Worm (Caenorhabditis elegans): ENCODE data around the gene edg-1.

edg-1 gene

DNA sequence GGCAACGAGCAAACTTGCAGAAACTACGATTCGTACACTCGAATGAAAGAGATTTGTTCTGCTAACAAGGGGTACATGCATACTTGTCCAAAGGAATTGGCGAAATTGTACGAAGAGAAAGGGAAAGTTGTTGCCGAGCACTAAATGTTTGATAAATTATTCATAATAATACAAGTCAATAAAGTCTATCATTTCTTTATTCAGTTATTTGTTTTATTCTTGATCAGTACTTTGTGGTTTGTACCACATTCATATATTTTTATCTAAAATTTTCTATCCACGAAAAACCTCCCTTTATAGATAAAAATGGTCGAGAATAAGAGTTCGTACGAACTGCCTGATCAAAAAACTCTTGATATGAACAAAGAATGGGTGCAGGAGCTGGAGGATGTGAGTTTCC is at the start of gene edg-1:
Gene edg-1 (plus strand): TSS at position 301 of the 400 bp plus-strand sequence.
- no peak for TF ChIP-seq ref-1 (GFP tag; conservative IDR thresholded peaks at IDR 0.05)
- TF ChIP-seq ztf-29 (GFP tag; IDR thresholded peaks at IDR 0.05) = no peak
- TF ChIP-seq med-1 (GFP tag; optimal IDR thresholded peaks at IDR 0.05; ENCODE audit: insufficient read depth) = no peak
- TF ChIP-seq cog-1 (tag; optimal IDR thresholded peaks at IDR 0.05) = no peak
- TF ChIP-seq ztf-23 (GFP tag; IDR thresholded peaks at IDR 0.05) = no peak
- TF ChIP-seq klf-2 (GFP tag; conservative IDR thresholded peaks at IDR 0.05) = no peak
- no peak for TF ChIP-seq flt-1 (GFP tag; IDR thresholded peaks at IDR 0.05)
- TF ChIP-seq tab-1 (GFP tag; IDR thresholded peaks at IDR 0.05) = no peak
- TF ChIP-seq T22C8.4 (GFP tag; IDR thresholded peaks at IDR 0.05) = no peak

DNA sequence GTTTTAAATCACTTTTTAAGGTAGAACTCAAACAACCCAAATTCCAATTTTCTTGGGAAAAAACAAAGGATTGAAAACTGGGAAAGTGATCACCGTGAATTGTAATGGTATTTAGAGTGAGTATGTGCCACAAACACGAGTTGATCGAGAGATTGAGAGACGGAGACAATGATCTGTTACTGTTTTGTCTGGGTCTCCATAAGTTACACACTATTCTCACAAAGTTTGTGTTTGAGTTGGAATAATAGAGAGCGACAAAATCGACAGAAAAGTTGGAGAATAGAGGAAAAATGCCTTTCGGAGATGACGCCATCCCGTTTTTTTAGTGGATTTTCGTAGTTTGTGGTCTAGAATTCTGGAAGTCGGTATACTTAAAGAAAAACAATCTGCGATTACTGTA is 49.3 kb upstream of the edg-1 start, which contains the start of gene nhr-7:
Gene nhr-7 (minus strand): TSS at position 101 of the 400 bp plus-strand sequence.
- no peak for TF ChIP-seq med-1 (GFP tag; optimal IDR thresholded peaks at IDR 0.05; ENCODE audit: insufficient read depth)
- TF ChIP-seq ref-1 (GFP tag; conservative IDR thresholded peaks at IDR 0.05) = no peak
- no peak for TF ChIP-seq tab-1 (GFP tag; IDR thresholded peaks at IDR 0.05)
- no peak for TF ChIP-seq ztf-29 (GFP tag; IDR thresholded peaks at IDR 0.05)
- TF ChIP-seq cog-1 (tag; optimal IDR thresholded peaks at IDR 0.05) = no peak
- no peak for TF ChIP-seq flt-1 (GFP tag; IDR thresholded peaks at IDR 0.05)
- TF ChIP-seq T22C8.4 (GFP tag; IDR thresholded peaks at IDR 0.05) = no peak
- no peak for TF ChIP-seq klf-2 (GFP tag; conservative IDR thresholded peaks at IDR 0.05)
- no peak for TF ChIP-seq ztf-23 (GFP tag; IDR thresholded peaks at IDR 0.05)

DNA sequence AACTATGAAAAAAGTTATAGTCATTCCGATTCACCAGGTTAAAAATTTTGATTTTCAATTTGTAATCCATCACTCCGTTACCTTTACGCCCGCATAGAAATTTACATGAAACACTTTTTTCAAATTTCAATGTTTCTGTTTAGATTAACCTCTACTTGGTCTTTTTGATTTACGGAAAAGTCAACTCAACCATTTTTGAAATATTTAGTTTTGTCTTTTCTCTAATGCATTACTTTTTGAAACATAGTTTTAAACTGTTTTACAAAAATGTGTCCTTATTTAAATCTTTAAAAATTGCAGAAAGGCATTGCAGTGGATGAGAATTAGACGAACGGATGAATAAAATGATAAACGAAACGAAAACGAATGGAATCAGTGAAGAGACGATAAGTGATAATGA is 47.4 kb upstream of the edg-1 start, which contains the start of gene gtl-2:
Gene gtl-2 (plus strand): TSS at position 301 of the 400 bp plus-strand sequence.
- TF ChIP-seq T22C8.4 (GFP tag; IDR thresholded peaks at IDR 0.05) = no peak
- no peak for TF ChIP-seq ztf-29 (GFP tag; IDR thresholded peaks at IDR 0.05)
- no peak for TF ChIP-seq cog-1 (tag; optimal IDR thresholded peaks at IDR 0.05)
- TF ChIP-seq ref-1 (GFP tag; conservative IDR thresholded peaks at IDR 0.05) = no peak
- no peak for TF ChIP-seq klf-2 (GFP tag; conservative IDR thresholded peaks at IDR 0.05)
- TF ChIP-seq tab-1 (GFP tag; IDR thresholded peaks at IDR 0.05) = no peak
- no peak for TF ChIP-seq med-1 (GFP tag; optimal IDR thresholded peaks at IDR 0.05; ENCODE audit: insufficient read depth)
- TF ChIP-seq ztf-23 (GFP tag; IDR thresholded peaks at IDR 0.05) = no peak
- TF ChIP-seq flt-1 (GFP tag; IDR thresholded peaks at IDR 0.05) = no peak

DNA sequence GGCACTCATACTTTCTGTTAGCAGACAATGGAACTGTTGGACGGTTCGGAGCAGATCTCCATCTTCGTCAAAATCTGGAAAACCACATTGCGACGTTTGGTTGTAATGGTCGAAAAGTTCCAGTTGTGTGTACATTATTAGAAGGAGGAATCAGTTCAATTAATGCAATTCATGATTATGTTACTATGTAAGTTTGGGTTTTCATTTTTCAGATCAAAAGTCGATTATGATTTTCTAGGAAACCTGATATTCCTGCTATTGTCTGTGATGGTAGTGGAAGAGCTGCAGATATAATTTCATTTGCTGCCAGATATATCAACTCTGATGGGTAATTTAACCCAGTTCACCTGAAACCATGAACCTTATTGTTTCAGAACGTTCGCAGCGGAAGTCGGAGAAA is 44.6 kb upstream of the edg-1 start:
- no peak for TF ChIP-seq ztf-29 (GFP tag; IDR thresholded peaks at IDR 0.05)
- TF ChIP-seq klf-2 (GFP tag; conservative IDR thresholded peaks at IDR 0.05) = no peak
- TF ChIP-seq tab-1 (GFP tag; IDR thresholded peaks at IDR 0.05) = no peak
- no peak for TF ChIP-seq ztf-23 (GFP tag; IDR thresholded peaks at IDR 0.05)
- TF ChIP-seq flt-1 (GFP tag; IDR thresholded peaks at IDR 0.05) = no peak

DNA sequence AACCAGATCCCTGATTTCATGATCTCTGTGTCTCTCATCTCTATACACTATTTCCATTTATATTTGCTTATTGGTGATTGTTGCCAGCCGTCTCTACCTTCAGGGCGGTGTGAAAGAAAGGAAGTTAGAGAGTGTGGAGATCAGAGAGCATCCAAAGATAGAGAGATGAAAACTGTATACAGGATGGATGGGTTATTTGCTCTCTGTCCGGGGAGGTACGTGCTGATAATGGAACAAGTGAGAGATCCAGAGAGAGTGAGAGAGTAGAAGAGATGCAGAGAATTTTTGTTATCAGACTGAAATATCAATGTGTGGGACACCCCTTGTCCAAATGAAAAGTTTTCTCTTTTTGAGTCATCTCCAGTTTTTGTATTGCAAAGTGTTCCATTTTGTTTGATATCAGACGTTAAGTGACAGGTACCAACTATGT is 36.5 kb upstream of the edg-1 start:
- no peak for TF ChIP-seq ref-1 (GFP tag; conservative IDR thresholded peaks at IDR 0.05)
- TF ChIP-seq ztf-23 (GFP tag; IDR thresholded peaks at IDR 0.05) = no peak
- no peak for TF ChIP-seq T22C8.4 (GFP tag; IDR thresholded peaks at IDR 0.05)
- TF ChIP-seq med-1 (GFP tag; optimal IDR thresholded peaks at IDR 0.05; ENCODE audit: insufficient read depth) = no peak
- TF ChIP-seq cog-1 (tag; optimal IDR thresholded peaks at IDR 0.05) = no peak
- TF ChIP-seq klf-2 (GFP tag; conservative IDR thresholded peaks at IDR 0.05) = no peak
- no peak for TF ChIP-seq flt-1 (GFP tag; IDR thresholded peaks at IDR 0.05)
- no peak for TF ChIP-seq tab-1 (GFP tag; IDR thresholded peaks at IDR 0.05)
- no peak for TF ChIP-seq ztf-29 (GFP tag; IDR thresholded peaks at IDR 0.05)

DNA sequence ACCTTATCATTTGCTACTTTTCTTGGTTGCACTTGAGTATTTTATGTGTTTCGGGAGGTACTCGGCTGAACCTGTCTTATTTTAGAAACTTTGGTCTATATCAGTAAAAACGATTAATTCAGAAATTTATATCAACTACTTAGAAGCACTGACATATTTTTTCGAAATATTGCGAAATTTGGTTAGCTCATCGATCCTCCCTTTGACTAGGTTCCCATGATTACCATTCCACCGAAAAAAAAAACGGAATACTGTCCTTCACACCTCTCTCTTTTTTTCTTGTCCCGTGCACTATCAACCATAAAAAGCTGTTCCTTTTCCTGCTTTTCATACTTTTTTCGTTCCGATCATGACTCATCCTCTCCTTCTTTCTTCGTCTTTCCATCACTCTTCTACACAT is 35.4 kb upstream of the edg-1 start:
- TF ChIP-seq ztf-29 (GFP tag; IDR thresholded peaks at IDR 0.05) (no peak), tab-1 (GFP tag; IDR thresholded peaks at IDR 0.05) (no peak), cog-1 (tag; optimal IDR thresholded peaks at IDR 0.05) (no peak), klf-2 (GFP tag; conservative IDR thresholded peaks at IDR 0.05) (no peak), flt-1 (GFP tag; IDR thresholded peaks at IDR 0.05) (no peak), ztf-23 (GFP tag; IDR thresholded peaks at IDR 0.05) (no peak), ref-1 (GFP tag; conservative IDR thresholded peaks at IDR 0.05) (no peak), T22C8.4 (GFP tag; IDR thresholded peaks at IDR 0.05) (no peak), med-1 (GFP tag; optimal IDR thresholded peaks at IDR 0.05; ENCODE audit: insufficient read depth) (no peak)

DNA sequence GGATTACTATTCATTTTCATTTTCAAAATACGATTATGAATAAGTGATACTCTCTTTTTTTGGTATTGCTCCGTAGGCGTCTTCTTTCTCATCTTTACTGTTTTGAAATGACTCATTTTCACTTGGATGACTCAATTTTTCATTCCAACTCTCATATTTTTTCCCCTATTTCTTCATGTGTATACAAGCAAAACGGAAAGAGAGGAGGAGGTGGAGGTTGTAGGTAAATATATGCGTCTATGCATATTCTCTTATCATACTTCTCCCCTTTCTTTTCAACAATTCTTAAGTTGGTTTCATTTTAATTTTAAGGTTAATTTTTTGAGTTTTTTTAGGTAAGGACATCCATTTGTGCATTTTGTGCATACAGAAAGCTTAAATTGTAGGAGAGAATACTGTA is 34.5 kb upstream of the edg-1 start:
- TF ChIP-seq ztf-29 (GFP tag; IDR thresholded peaks at IDR 0.05) = no peak
- TF ChIP-seq flt-1 (GFP tag; IDR thresholded peaks at IDR 0.05) = no peak
- TF ChIP-seq ref-1 (GFP tag; conservative IDR thresholded peaks at IDR 0.05) = no peak
- TF ChIP-seq klf-2 (GFP tag; conservative IDR thresholded peaks at IDR 0.05) = no peak
- TF ChIP-seq ztf-23 (GFP tag; IDR thresholded peaks at IDR 0.05) = no peak
- TF ChIP-seq T22C8.4 (GFP tag; IDR thresholded peaks at IDR 0.05) = no peak
- no peak for TF ChIP-seq tab-1 (GFP tag; IDR thresholded peaks at IDR 0.05)
- no peak for TF ChIP-seq cog-1 (tag; optimal IDR thresholded peaks at IDR 0.05)
- TF ChIP-seq med-1 (GFP tag; optimal IDR thresholded peaks at IDR 0.05; ENCODE audit: insufficient read depth) = no peak

DNA sequence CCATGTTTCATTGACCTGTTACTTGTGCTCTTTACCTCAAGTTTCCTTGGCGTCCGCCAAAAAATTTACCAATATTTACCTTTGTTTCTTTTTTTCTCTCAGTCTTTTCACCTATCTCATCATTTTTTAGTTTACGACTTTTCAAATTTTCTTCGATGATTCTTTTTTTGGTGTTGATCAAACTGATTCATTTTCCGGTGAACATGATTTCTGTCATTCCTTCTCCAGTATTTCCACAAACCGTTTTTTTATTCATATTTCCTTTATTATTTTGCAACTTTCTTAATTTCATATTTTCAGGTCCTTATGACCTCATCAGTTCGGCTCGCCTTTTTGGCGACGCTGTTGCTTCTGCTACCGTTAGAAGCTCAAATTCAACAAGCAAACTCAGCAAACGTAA is 33.1 kb upstream of the edg-1 start, which contains the start of gene F54D1.6:
Gene F54D1.6 (plus strand): TSS at position 301 of the 400 bp plus-strand sequence.
- TF ChIP-seq ztf-23 (GFP tag; IDR thresholded peaks at IDR 0.05) = no peak
- TF ChIP-seq ztf-29 (GFP tag; IDR thresholded peaks at IDR 0.05) = no peak
- no peak for TF ChIP-seq med-1 (GFP tag; optimal IDR thresholded peaks at IDR 0.05; ENCODE audit: insufficient read depth)
- TF ChIP-seq klf-2 (GFP tag; conservative IDR thresholded peaks at IDR 0.05) = no peak
- no peak for TF ChIP-seq tab-1 (GFP tag; IDR thresholded peaks at IDR 0.05)
- no peak for TF ChIP-seq flt-1 (GFP tag; IDR thresholded peaks at IDR 0.05)
- no peak for TF ChIP-seq T22C8.4 (GFP tag; IDR thresholded peaks at IDR 0.05)
- TF ChIP-seq cog-1 (tag; optimal IDR thresholded peaks at IDR 0.05) = no peak
- TF ChIP-seq ref-1 (GFP tag; conservative IDR thresholded peaks at IDR 0.05) = no peak

DNA sequence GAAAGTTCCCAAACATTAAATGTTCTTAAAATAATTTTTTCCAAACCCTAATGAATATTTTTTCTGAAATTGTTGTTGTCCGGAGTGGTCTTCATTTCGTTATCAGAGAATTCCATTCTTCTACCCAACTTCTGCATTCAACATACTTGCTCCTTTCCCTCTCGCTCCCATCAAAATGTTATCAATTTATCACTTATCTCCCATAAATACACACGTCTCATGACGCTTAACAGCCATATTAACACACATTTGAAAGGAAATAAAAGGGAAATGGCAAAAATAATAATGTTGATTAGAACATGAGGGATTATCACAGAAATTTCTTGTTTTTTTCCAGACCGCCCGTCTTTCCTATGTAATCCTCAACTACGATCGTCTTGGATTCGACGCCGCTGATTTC is 31.6 kb upstream of the edg-1 start:
- no peak for TF ChIP-seq cog-1 (tag; optimal IDR thresholded peaks at IDR 0.05)
- no peak for TF ChIP-seq tab-1 (GFP tag; IDR thresholded peaks at IDR 0.05)
- TF ChIP-seq T22C8.4 (GFP tag; IDR thresholded peaks at IDR 0.05) = no peak
- no peak for TF ChIP-seq klf-2 (GFP tag; conservative IDR thresholded peaks at IDR 0.05)
- no peak for TF ChIP-seq med-1 (GFP tag; optimal IDR thresholded peaks at IDR 0.05; ENCODE audit: insufficient read depth)
- TF ChIP-seq flt-1 (GFP tag; IDR thresholded peaks at IDR 0.05) = no peak
- TF ChIP-seq ref-1 (GFP tag; conservative IDR thresholded peaks at IDR 0.05) = no peak
- TF ChIP-seq ztf-23 (GFP tag; IDR thresholded peaks at IDR 0.05) = no peak
- TF ChIP-seq ztf-29 (GFP tag; IDR thresholded peaks at IDR 0.05) = no peak

DNA sequence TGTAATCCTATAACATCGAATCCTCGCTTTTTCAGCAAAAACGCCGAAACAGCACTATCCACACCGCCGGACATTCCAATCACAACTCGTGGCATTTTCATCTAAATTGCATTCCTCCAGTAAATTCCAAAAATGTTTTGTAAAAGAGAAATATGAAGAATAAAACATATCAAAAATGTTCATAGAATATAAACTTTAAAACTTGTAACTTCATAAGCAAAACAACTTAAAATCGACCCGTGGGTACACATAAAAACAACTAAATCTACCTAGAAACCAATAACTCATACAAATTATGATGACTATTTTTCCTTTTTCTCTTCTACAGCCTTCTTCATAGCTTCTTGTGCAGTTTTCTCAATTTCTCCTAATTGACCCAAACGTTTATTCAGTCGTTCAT is 23.8 kb upstream of the edg-1 start, which contains the start of gene mttu-1:
Gene mttu-1 (minus strand): TSS at position 101 of the 400 bp plus-strand sequence.
- no peak for TF ChIP-seq tab-1 (GFP tag; IDR thresholded peaks at IDR 0.05)
